Worm (Caenorhabditis elegans) whole organism, early embryonic: ENCODE results near the gene T14G12.12.
A peak's percentile ranks its signal among the peaks of the same experiment; 100 is the strongest.

ENCODE experiments used
- B0310.2 ChIP-seq: sonication (generic microtip); optimal IDR thresholded peaks from 2 replicates; lab custom pipeline; 2016; ENCODE audit warnings: mild to moderate bottlenecking, missing genetic modification characterization, missing compliant biosample characterization
- F13C5.2 ChIP-seq: sonication (generic microtip); optimal IDR thresholded peaks from 2 replicates; lab custom pipeline; 2017; ENCODE audit warnings: mild to moderate bottlenecking, missing genetic modification characterization, inconsistent platforms, missing compliant biosample characterization
- aly-1 ChIP-seq: sonication (generic microtip); optimal IDR thresholded peaks from 2 replicates; lab custom pipeline; 2016; ENCODE audit warnings: missing genetic modification characterization, missing compliant biosample characterization
- ama-1 ChIP-seq: fragments of 150-350 bp; optimal IDR thresholded peaks from 2 replicates; lab custom pipeline; 2014
- ceh-13 ChIP-seq: fragments of 200-800 bp; sonication (Bioruptor generic); optimal IDR thresholded peaks from 2 replicates; lab custom pipeline; 2018; ENCODE audit warnings: mild to moderate bottlenecking, missing genetic modification characterization, missing compliant biosample characterization
- ceh-36 ChIP-seq: sonication (generic microtip); optimal IDR thresholded peaks from 2 replicates; lab custom pipeline; 2016; ENCODE audit warnings: missing genetic modification characterization, inconsistent platforms, missing compliant biosample characterization
- ets-7 ChIP-seq: sonication (generic microtip); optimal IDR thresholded peaks from 2 replicates; lab custom pipeline; 2016; ENCODE audit warnings: missing genotype, missing genetic modification characterization, missing compliant biosample characterization
- flt-1 ChIP-seq: fragments of 200-800 bp; sonication (Bioruptor generic); IDR thresholded peaks from 2 replicates; pipeline ENCODE4 v1.3.6; 2022; ENCODE audit warnings: missing genetic modification characterization, missing compliant biosample characterization
- hmbx-1 ChIP-seq: sonication (generic microtip); optimal IDR thresholded peaks from 2 replicates; lab custom pipeline; 2016; ENCODE audit warnings: mild to moderate bottlenecking, missing genetic modification characterization, missing compliant biosample characterization
- hmg-4 ChIP-seq: fragments of 200-800 bp; sonication (Bioruptor generic); optimal IDR thresholded peaks from 2 replicates; lab custom pipeline; 2018; ENCODE audit warnings: mild to moderate bottlenecking, missing genetic modification characterization, missing compliant biosample characterization
- hnd-1 ChIP-seq: sonication (generic microtip); optimal IDR thresholded peaks from 2 replicates; lab custom pipeline; 2016; ENCODE audit warnings: missing genetic modification characterization, missing compliant biosample characterization
- pes-1 ChIP-seq: fragments of 200-800 bp; sonication (Bioruptor generic); IDR thresholded peaks from 2 replicates; pipeline ENCODE4 v1.3.6; 2022; ENCODE audit warnings: missing genetic modification reagents, missing genetic modification characterization, missing compliant biosample characterization
- scrt-1 ChIP-seq: fragments of 200-800 bp; sonication (Bioruptor generic); IDR thresholded peaks from 2 replicates; pipeline ENCODE4 v1.3.6; 2022; ENCODE audit warnings: missing genetic modification characterization, missing compliant biosample characterization
- sea-1 ChIP-seq: fragments of 200-800 bp; sonication (Bioruptor generic); conservative IDR thresholded peaks from 2 replicates; pipeline ENCODE4 v1.3.6; 2022; ENCODE audit warnings: missing genetic modification characterization, missing compliant biosample characterization
- tbx-11 ChIP-seq: fragments of 200-800 bp; sonication (Bioruptor generic); IDR thresholded peaks from 2 replicates; pipeline ENCODE4 v1.3.6; 2022; ENCODE audit warnings: missing genetic modification characterization, missing compliant biosample characterization
- tbx-37 ChIP-seq: fragments of 200-800 bp; sonication (Bioruptor generic); conservative IDR thresholded peaks from 2 replicates; pipeline ENCODE4 v1.3.6; 2022; ENCODE audit warnings: missing genetic modification reagents, missing genetic modification characterization, missing compliant biosample characterization
- tra-4 ChIP-seq: sonication (generic microtip); optimal IDR thresholded peaks from 2 replicates; lab custom pipeline; 2017; ENCODE audit warnings: missing genetic modification characterization, missing compliant biosample characterization

Gene T14G12.12

ce11 chrX:3759820-3760219, 1.5 kb upstream of the T14G12.12 start:
- TF ChIP-seq aly-1 (tag; lab: Kevin White, UChicago) = no peak
- 0 out of 2 replicates have a peak, but pooled peaks have one; percentile 58 for TF ChIP-seq scrt-1 (GFP tag; lab: Robert Waterston, UW)
- TF ChIP-seq tbx-37 (GFP tag; lab: Robert Waterston, UW) = no peak

ce11 chrX:3759345-3759744, 1.0 kb upstream of the T14G12.12 start, which contains the start of gene T14G12.6:
TSS of gene T14G12.6 (minus strand) at chrX:3759445.
- no peak for TF ChIP-seq ets-7
- no peak for TF ChIP-seq sea-1 (GFP tag; lab: Robert Waterston, UW)

ce11 chrX:3756238-3756637, 2.1 kb downstream of the T14G12.12 start:
- TF ChIP-seq F13C5.2 (no peak), B0310.2 (tag; lab: Kevin White, UChicago) (no peak), hmg-4 (GFP tag; lab: Kevin White, UChicago) (no peak), pes-1 (GFP tag; lab: Robert Waterston, UW) (no peak), sea-1 (GFP tag; lab: Robert Waterston, UW) (no peak), ceh-36 (tag; lab: Kevin White, UChicago) (no peak), ets-7 (no peak)

- TF ChIP-seq hmbx-1 (tag; lab: Kevin White, UChicago) = no peak
- TF ChIP-seq flt-1 (GFP tag; lab: Robert Waterston, UW) = no peak
- no peak for TF ChIP-seq aly-1 (tag; lab: Kevin White, UChicago)
- no peak for TF ChIP-seq ets-7
- no peak for TF ChIP-seq scrt-1 (GFP tag; lab: Robert Waterston, UW)
- TF ChIP-seq tbx-11 (GFP tag; lab: Robert Waterston, UW) = no peak
- TF ChIP-seq ama-1 = no peak
- no peak for TF ChIP-seq B0310.2 (tag; lab: Kevin White, UChicago)
- TF ChIP-seq sea-1 (GFP tag; lab: Robert Waterston, UW) = no peak
- TF ChIP-seq hmg-4 (GFP tag; lab: Kevin White, UChicago) = no peak
- TF ChIP-seq ceh-36 (tag; lab: Kevin White, UChicago) = no peak
- TF ChIP-seq tbx-37 (GFP tag; lab: Robert Waterston, UW) = no peak
- TF ChIP-seq tra-4 (tag; lab: Kevin White, UChicago) = no peak
Observed at ce11 chrX:3755753-3756152, 2.5 kb downstream of the T14G12.12 start.

ce11 chrX:3752443-3752842, 5.9 kb downstream of the T14G12.12 start:
- no peak for TF ChIP-seq B0310.2 (tag; lab: Kevin White, UChicago)
- TF ChIP-seq sea-1 (GFP tag; lab: Robert Waterston, UW) = no peak
- TF ChIP-seq hmg-4 (GFP tag; lab: Kevin White, UChicago) = no peak
- TF ChIP-seq tbx-37 (GFP tag; lab: Robert Waterston, UW) = no peak
- TF ChIP-seq scrt-1 (GFP tag; lab: Robert Waterston, UW) = no peak
- no peak for TF ChIP-seq ama-1
- no peak for TF ChIP-seq hmbx-1 (tag; lab: Kevin White, UChicago)

- TF ChIP-seq F13C5.2 (no peak), ceh-13 (no peak), B0310.2 (tag; lab: Kevin White, UChicago) (no peak), sea-1 (GFP tag; lab: Robert Waterston, UW) (no peak), hnd-1 (tag; lab: Kevin White, UChicago) (no peak), pes-1 (GFP tag; lab: Robert Waterston, UW) (no peak), ets-7 (no peak), ceh-36 (tag; lab: Kevin White, UChicago) (no peak), ama-1 (no peak), aly-1 (tag; lab: Kevin White, UChicago) (no peak), flt-1 (GFP tag; lab: Robert Waterston, UW) (no peak), tra-4 (tag; lab: Kevin White, UChicago) (no peak), hmg-4 (GFP tag; lab: Kevin White, UChicago) (no peak), hmbx-1 (tag; lab: Kevin White, UChicago) (no peak), scrt-1 (GFP tag; lab: Robert Waterston, UW) (no peak), tbx-37 (GFP tag; lab: Robert Waterston, UW) (no peak), tbx-11 (GFP tag; lab: Robert Waterston, UW) (no peak)
Observed at ce11 chrX:3751370-3751769, 6.9 kb downstream of the T14G12.12 start.

- no peak for TF ChIP-seq tbx-37 (GFP tag; lab: Robert Waterston, UW)
- no peak for TF ChIP-seq pes-1 (GFP tag; lab: Robert Waterston, UW)
- no peak for TF ChIP-seq hnd-1 (tag; lab: Kevin White, UChicago)
- no peak for TF ChIP-seq ceh-13
- no peak for TF ChIP-seq sea-1 (GFP tag; lab: Robert Waterston, UW)
- TF ChIP-seq hmbx-1 (tag; lab: Kevin White, UChicago) = no peak
- TF ChIP-seq B0310.2 (tag; lab: Kevin White, UChicago) = no peak
- no peak for TF ChIP-seq tra-4 (tag; lab: Kevin White, UChicago)
- no peak for TF ChIP-seq hmg-4 (GFP tag; lab: Kevin White, UChicago)
- TF ChIP-seq ama-1 = no peak
- no peak for TF ChIP-seq flt-1 (GFP tag; lab: Robert Waterston, UW)
Observed at ce11 chrX:3743190-3743589, 15.1 kb downstream of the T14G12.12 start.

- TF ChIP-seq sea-1 (GFP tag; lab: Robert Waterston, UW) = no peak
- no peak for TF ChIP-seq ets-7
- no peak for TF ChIP-seq ama-1
- no peak for TF ChIP-seq hnd-1 (tag; lab: Kevin White, UChicago)
Observed at ce11 chrX:3742223-3742622, 16.1 kb downstream of the T14G12.12 start, which contains the start of gene fkh-2. TSS of gene fkh-2 (minus strand) at chrX:3742323.
